Fruit fly (Drosophila melanogaster): Measurements from ENCODE around the gene nis.
A peak's percentile ranks its signal among the peaks of the same experiment; 100 is the strongest.

nis gene

dm6 chr2L:1624750-1625149 lies 37.8 kb upstream of the nis start (continued):
- peak; percentile 78; the same call in 1 of the 3 replicates for TF ChIP-seq gce (GFP tag; IDR thresholded peaks at IDR 0.05)
- peak; percentile 82 for TF ChIP-seq CG32772 (GFP tag; IDR thresholded peaks at IDR 0.05)
- no peak for TF ChIP-seq Lpt (GFP tag; optimal IDR thresholded peaks at IDR 0.05)
- peak; percentile 88 for TF ChIP-seq ttk (GFP tag; IDR thresholded peaks at IDR 0.05)
- peak; percentile 81 for TF ChIP-seq CG3726 (GFP tag; IDR thresholded peaks at IDR 0.05)
- TF ChIP-seq lilli (GFP tag; optimal IDR thresholded peaks at IDR 0.05), result peak; percentile 79
- peak; percentile 83 for TF ChIP-seq CG7839 (tag; optimal IDR thresholded peaks at IDR 0.05)
- no peak for TF ChIP-seq CG33557 (GFP tag; optimal IDR thresholded peaks at IDR 0.05)
- no peak for TF ChIP-seq mld (GFP tag; IDR thresholded peaks at IDR 0.05; ENCODE audit: partially characterized antibody)
- TF ChIP-seq CG4854 (GFP tag; optimal IDR thresholded peaks at IDR 0.05), result peak; percentile 29
- peak; percentile 50; the same call in 1 of the 2 replicates for TF ChIP-seq CG10321 (GFP tag; IDR thresholded peaks at IDR 0.05)
- peak; percentile 68 for TF ChIP-seq pum (GFP tag; optimal IDR thresholded peaks at IDR 0.05)
- peak; percentile 56 for TF ChIP-seq CG11696 (GFP tag; IDR thresholded peaks at IDR 0.05)
- peak; percentile 73 for TF ChIP-seq wor (GFP tag; IDR thresholded peaks at IDR 0.05)
- TF ChIP-seq CG30431 (GFP tag; optimal IDR thresholded peaks at IDR 0.05), result peak; percentile 34
- peak; percentile 77 for TF ChIP-seq CG3281 (GFP tag; optimal IDR thresholded peaks at IDR 0.05)
- no peak for TF ChIP-seq CG13287 (GFP tag; IDR thresholded peaks at IDR 0.05; ENCODE audit: partially characterized antibody)
- peak; percentile 26 for TF ChIP-seq slou (GFP tag; optimal IDR thresholded peaks at IDR 0.05)
- TF ChIP-seq CG14860 (GFP tag; IDR thresholded peaks at IDR 0.05; ENCODE audit: partially characterized antibody), result no peak
- peak; percentile 82 for TF ChIP-seq NFAT (GFP tag; IDR thresholded peaks at IDR 0.05)
- peak; percentile 68 for TF ChIP-seq NfI (GFP tag; optimal IDR thresholded peaks at IDR 0.05)
- peak; percentile 70 for TF ChIP-seq Oli (tag; optimal IDR thresholded peaks at IDR 0.05)
- TF ChIP-seq da (GFP tag; optimal IDR thresholded peaks at IDR 0.05), result no peak
- peak; percentile 38 for TF ChIP-seq Bteb2 (GFP tag; optimal IDR thresholded peaks at IDR 0.05)
- TF ChIP-seq CG12744 (GFP tag; optimal IDR thresholded peaks at IDR 0.05), result peak; percentile 25
- peak; percentile 72; the same call in 2 of the 3 replicates for TF ChIP-seq CG14050 (GFP tag; IDR thresholded peaks at IDR 0.05)
- peak; percentile 55 for TF ChIP-seq CG11398 (GFP tag; optimal IDR thresholded peaks at IDR 0.05)
- peak; percentile 82 for TF ChIP-seq chm (GFP tag; IDR thresholded peaks at IDR 0.05)
- TF ChIP-seq CG2129 (GFP tag; IDR thresholded peaks at IDR 0.05; ENCODE audit: partially characterized antibody), result no peak
- no peak for TF ChIP-seq pros (GFP tag; optimal IDR thresholded peaks at IDR 0.05)
- TF ChIP-seq sr (GFP tag; IDR thresholded peaks at IDR 0.05), result peak; percentile 41; the same call in 1 of the 3 replicates
- peak; percentile 90 for TF ChIP-seq CG9932 (GFP tag; IDR thresholded peaks at IDR 0.05)
- TF ChIP-seq CG34422 (GFP tag; IDR thresholded peaks at IDR 0.05), result peak; percentile 83
- TF ChIP-seq ERR (GFP tag; optimal IDR thresholded peaks at IDR 0.05), result peak; percentile 75
- TF ChIP-seq E2f1 (GFP tag; IDR thresholded peaks at IDR 0.05), result peak; percentile 88
- TF ChIP-seq MESR4 (GFP tag; optimal IDR thresholded peaks at IDR 0.05), result no peak
- peak; percentile 69 for TF ChIP-seq dimm (GFP tag; IDR thresholded peaks at IDR 0.05)
- TF ChIP-seq slp2 (GFP tag; optimal IDR thresholded peaks at IDR 0.05), result peak; percentile 33
- TF ChIP-seq gsb-n (tag; optimal IDR thresholded peaks at IDR 0.05), result no peak
- peak; percentile 91 for TF ChIP-seq sob (GFP tag; IDR thresholded peaks at IDR 0.05)
- TF ChIP-seq unc-4 (GFP tag; IDR thresholded peaks at IDR 0.05; ENCODE audit: partially characterized antibody), result no peak
- peak; percentile 80 for TF ChIP-seq ind (GFP tag; optimal IDR thresholded peaks at IDR 0.05)
- peak; percentile 36 for TF ChIP-seq tio (GFP tag; optimal IDR thresholded peaks at IDR 0.05)
- TF ChIP-seq ewg (GFP tag; optimal IDR thresholded peaks at IDR 0.05), result peak; percentile 73
- peak; percentile 26 for TF ChIP-seq Atf3 (GFP tag; optimal IDR thresholded peaks at IDR 0.05)
- no peak for TF ChIP-seq CG8290 (GFP tag; optimal IDR thresholded peaks at IDR 0.05)
- TF ChIP-seq CG8290 (tag; optimal IDR thresholded peaks at IDR 0.05), result peak in 1 of 2 experiments; percentile 86
- TF ChIP-seq pb (GFP tag; optimal IDR thresholded peaks at IDR 0.05), result peak; percentile 48
- TF ChIP-seq CG11723 (GFP tag; optimal IDR thresholded peaks at IDR 0.05), result peak; percentile 50
- TF ChIP-seq CG10209 (GFP tag; optimal IDR thresholded peaks at IDR 0.05), result peak; percentile 72
- TF ChIP-seq Sox100B (GFP tag; optimal IDR thresholded peaks at IDR 0.05), result peak; percentile 32
- TF ChIP-seq CG1647 (GFP tag; optimal IDR thresholded peaks at IDR 0.05), result peak; percentile 51
